Worm (Caenorhabditis elegans) whole organism, L1 larva: ENCODE results near the gene K05B2.4.

Experiments
- Y116A8C.19 ChIP-seq: sonication (generic microtip); optimal IDR thresholded peaks from 2 replicates; lab custom pipeline; 2016; ENCODE audit warnings: missing compliant biosample characterization, missing genetic modification characterization, borderline replicate concordance
- irx-1 ChIP-seq: sonication (generic microtip); optimal IDR thresholded peaks from 2 replicates; lab custom pipeline; 2016; ENCODE audit warnings: missing genetic modification characterization, missing compliant biosample characterization
- nhr-11 ChIP-seq: fragments of 150-350 bp; optimal IDR thresholded peaks from 2 replicates; lab custom pipeline; 2014; ENCODE audit warnings: missing biosample characterization, missing genetic modification characterization
- nhr-237 ChIP-seq: fragments of 150-350 bp; optimal IDR thresholded peaks from 2 replicates; lab custom pipeline; 2014; ENCODE audit warnings: missing biosample characterization, missing genetic modification characterization
- ztf-4 ChIP-seq: fragments of 150-350 bp; optimal IDR thresholded peaks from 2 replicates; lab custom pipeline; 2014; ENCODE audit warnings: missing biosample characterization, missing genetic modification characterization

ce11 chrX:4911287-4911876, 9.4 kb downstream of the K05B2.4 start:
- TF ChIP-seq irx-1 (no peak), nhr-11 (tag; lab: Kevin White, UChicago) (no peak), Y116A8C.19 (tag; lab: Kevin White, UChicago) (no peak), ztf-4 (tag; lab: Kevin White, UChicago) (no peak), nhr-237 (tag; lab: Kevin White, UChicago) (no peak)
